Fruit fly (Drosophila melanogaster) whole organism, wandering third instar larva: Measurements from ENCODE around the gene CG17364.

ENCODE experiments used
- Abd-B ChIP-seq: fragments of >200 bp; optimal IDR thresholded peaks from 2 replicates; lab custom pipeline; 2017; ENCODE audit warnings: missing biosample characterization, missing genetic modification characterization
- CG32264 ChIP-seq: fragments of 200-800 bp; sonication (Bioruptor generic); optimal IDR thresholded peaks from 2 replicates; lab custom pipeline; 2016; ENCODE audit warnings: missing biosample characterization, missing genetic modification characterization
- CG9705 ChIP-seq: fragments of 200-800 bp; sonication (Bioruptor generic); optimal IDR thresholded peaks from 2 replicates; lab custom pipeline; 2018; ENCODE audit warnings: missing biosample characterization, mild to moderate bottlenecking, missing genetic modification characterization
- CrebA ChIP-seq: fragments of 200-800 bp; sonication (Bioruptor generic); optimal IDR thresholded peaks from 2 replicates; lab custom pipeline; 2016; ENCODE audit warnings: missing biosample characterization, mild to moderate bottlenecking, missing genetic modification characterization, borderline replicate concordance
- Dfd ChIP-seq: fragments of >200 bp; optimal IDR thresholded peaks from 2 replicates; lab custom pipeline; 2017; ENCODE audit warnings: missing biosample characterization, missing genetic modification characterization
- Dif ChIP-seq: fragments of 200-275, 200-300 bp; sonication (Bioruptor generic); optimal IDR thresholded peaks from 2 replicates; lab custom pipeline; 2018; ENCODE audit warnings: missing biosample characterization, missing genetic modification characterization; ENCODE audit not compliant: partially characterized antibody
- GATAd ChIP-seq: sonication (Bioruptor generic); optimal IDR thresholded peaks from 2 replicates; lab custom pipeline; 2016; ENCODE audit warnings: missing biosample characterization, missing genetic modification characterization
- HLH106 ChIP-seq: fragments of 200-800 bp; optimal IDR thresholded peaks from 3 replicates; lab custom pipeline; 2019; ENCODE audit warnings: missing biosample characterization, mild to moderate bottlenecking, missing genetic modification characterization, moderate library complexity
- Hnf4 ChIP-seq: fragments of 200-800 bp; sonication (Bioruptor generic); optimal IDR thresholded peaks from 2 replicates; lab custom pipeline; 2016; ENCODE audit warnings: missing biosample characterization, mild to moderate bottlenecking, missing genetic modification characterization
- Hr78 ChIP-seq: fragments of >200 bp; optimal IDR thresholded peaks from 2 replicates; lab custom pipeline; 2017; ENCODE audit warnings: missing biosample characterization, missing genetic modification characterization
- Hr83 ChIP-seq: fragments of 200-300 bp; sonication (Bioruptor generic); optimal IDR thresholded peaks from 2 replicates; lab custom pipeline; 2016; ENCODE audit warnings: missing biosample characterization, mild to moderate bottlenecking, missing genetic modification characterization, moderate library complexity; ENCODE audit not compliant: poor library complexity, severe bottlenecking
- Jra ChIP-seq: sonication (Bioruptor generic); optimal IDR thresholded peaks from 2 replicates; lab custom pipeline; 2016; ENCODE audit warnings: missing biosample characterization, missing genetic modification characterization
- Mio ChIP-seq: sonication (Bioruptor generic); optimal IDR thresholded peaks from 2 replicates; lab custom pipeline; 2016; ENCODE audit warnings: missing biosample characterization, missing genetic modification characterization
- Myc ChIP-seq: fragments of >200 bp; optimal IDR thresholded peaks from 2 replicates; lab custom pipeline; 2017
- N ChIP-seq: fragments of >200 bp; optimal IDR thresholded peaks from 2 replicates; lab custom pipeline; 2018; ENCODE audit warnings: missing biosample characterization, missing external identifiers, missing genetic modification characterization
- OdsH ChIP-seq: fragments of 200-800 bp; sonication (Bioruptor generic); optimal IDR thresholded peaks from 2 replicates; lab custom pipeline; 2016; ENCODE audit warnings: missing biosample characterization, mild to moderate bottlenecking, missing genetic modification characterization
- Rel ChIP-seq, 2 experiments: fragments of 200-800 bp; sonication (Bioruptor generic) in 1 of 2; optimal IDR thresholded peaks; 2 replicates in 1 of 2; 3 replicates in 1 of 2; lab custom pipeline; 2016 to 2019; ENCODE audit warnings: mild to moderate bottlenecking in 2 of 2, missing biosample characterization in 2 of 2, missing genetic modification characterization in 2 of 2, moderate library complexity in 1 of 2
- Sp1 ChIP-seq: fragments of 200-800 bp; sonication (Bioruptor generic); optimal IDR thresholded peaks from 3 replicates; lab custom pipeline; 2019; ENCODE audit warnings: missing biosample characterization, mild to moderate bottlenecking, missing genetic modification characterization, moderate library complexity
- Vsx2 ChIP-seq: fragments of 200-300, 225-300 bp; sonication (Bioruptor generic); optimal IDR thresholded peaks from 2 replicates; lab custom pipeline; 2018; ENCODE audit warnings: missing biosample characterization, missing genetic modification characterization; ENCODE audit not compliant: partially characterized antibody
- br ChIP-seq: fragments of 200-800 bp; sonication (Bioruptor generic); optimal IDR thresholded peaks from 2 replicates; lab custom pipeline; 2016; ENCODE audit warnings: missing biosample characterization, missing genetic modification characterization
- brk ChIP-seq: fragments of 200-800 bp; sonication (Bioruptor generic); optimal IDR thresholded peaks from 2 replicates; lab custom pipeline; 2016; ENCODE audit warnings: missing biosample characterization, mild to moderate bottlenecking, missing genetic modification characterization
- dl ChIP-seq, 2 experiments: fragments of 175-275, 200-275 bp in 1 of 2; fragments of 200-275 bp in 1 of 2; sonication (Bioruptor generic); optimal IDR thresholded peaks; lab custom pipeline; 2018; ENCODE audit warnings: mild to moderate bottlenecking in 2 of 2, missing biosample characterization in 2 of 2, missing genetic modification characterization in 2 of 2, moderate library complexity in 2 of 2; ENCODE audit not compliant: partially characterized antibody in 2 of 2, insufficient read depth in 1 of 2
- dmrt93B ChIP-seq: fragments of 200-800 bp; sonication (Bioruptor generic); optimal IDR thresholded peaks from 2 replicates; lab custom pipeline; 2018; ENCODE audit warnings: missing biosample characterization, mild to moderate bottlenecking, missing genetic modification characterization
- dsf ChIP-seq: sonication (Bioruptor generic); optimal IDR thresholded peaks from 2 replicates; lab custom pipeline; 2016; ENCODE audit warnings: missing biosample characterization, missing genetic modification characterization, borderline replicate concordance
- ey ChIP-seq: fragments of 200-800 bp; sonication (Bioruptor generic); optimal IDR thresholded peaks from 2 replicates; lab custom pipeline; 2016; ENCODE audit warnings: missing biosample characterization, missing genetic modification characterization
- foxo ChIP-seq, 2 experiments: fragments of 200-800 bp; sonication (Bioruptor generic); optimal IDR thresholded peaks; 2 replicates in 1 of 2; 3 replicates in 1 of 2; lab custom pipeline; 2016 to 2017; ENCODE audit warnings: missing biosample characterization in 2 of 2, missing genetic modification characterization in 2 of 2
- fru ChIP-seq: fragments of 200-800 bp; sonication (Bioruptor generic); optimal IDR thresholded peaks from 3 replicates; lab custom pipeline; 2016; ENCODE audit warnings: missing biosample characterization, mild to moderate bottlenecking, missing genetic modification characterization
- h ChIP-seq: fragments of 200-800 bp; sonication (Bioruptor generic); optimal IDR thresholded peaks from 3 replicates; lab custom pipeline; 2016; ENCODE audit warnings: missing biosample characterization, mild to moderate bottlenecking, missing genetic modification characterization
- jim ChIP-seq: fragments of 175-275, 200-325 bp; sonication (Bioruptor generic); optimal IDR thresholded peaks from 2 replicates; lab custom pipeline; 2016; ENCODE audit warnings: missing biosample characterization, mild to moderate bottlenecking, missing genetic modification characterization
- lola ChIP-seq: fragments of >200 bp; optimal IDR thresholded peaks from 2 replicates; lab custom pipeline; 2017; ENCODE audit warnings: missing biosample characterization, missing genetic modification characterization
- pan ChIP-seq: fragments of >200 bp; optimal IDR thresholded peaks from 2 replicates; lab custom pipeline; 2017
- psq ChIP-seq: fragments of 200-800 bp; sonication (Bioruptor generic); optimal IDR thresholded peaks from 3 replicates; lab custom pipeline; 2017; ENCODE audit warnings: missing biosample characterization, mild to moderate bottlenecking, missing genetic modification characterization, moderate library complexity
- rgr ChIP-seq: fragments of 200-800 bp; sonication (Bioruptor generic); optimal IDR thresholded peaks from 3 replicates; lab custom pipeline; 2016; ENCODE audit warnings: missing biosample characterization, mild to moderate bottlenecking, missing genetic modification characterization
- sage ChIP-seq: fragments of 200-800 bp; sonication (Bioruptor generic); optimal IDR thresholded peaks from 2 replicates; lab custom pipeline; 2016; ENCODE audit warnings: missing biosample characterization, mild to moderate bottlenecking, missing genetic modification characterization
- sv ChIP-seq: fragments of 200-800 bp; sonication (Bioruptor generic); optimal IDR thresholded peaks from 3 replicates; lab custom pipeline; 2016; ENCODE audit warnings: missing biosample characterization, missing genetic modification characterization
- tai ChIP-seq: sonication (Bioruptor generic); optimal IDR thresholded peaks from 2 replicates; lab custom pipeline; 2016; ENCODE audit warnings: missing biosample characterization, missing genetic modification characterization
- usp ChIP-seq: fragments of >200 bp; optimal IDR thresholded peaks from 2 replicates; lab custom pipeline; 2017; ENCODE audit warnings: missing biosample characterization, missing genetic modification characterization
- woc ChIP-seq: sonication (Bioruptor generic); optimal IDR thresholded peaks from 2 replicates; lab custom pipeline; 2016; ENCODE audit warnings: missing biosample characterization, mild to moderate bottlenecking, missing genetic modification characterization

The CG17364 gene

dm6 chr3L:13946003-13946402, 47.2 kb downstream of the CG17364 start:
- peak; percentile 50 for TF ChIP-seq brk (GFP tag; lab: Kevin White, UChicago)
- no peak for TF ChIP-seq dsf
- TF ChIP-seq h (GFP tag; lab: Kevin White, UChicago): peak; percentile 2
- TF ChIP-seq CrebA (GFP tag; lab: Kevin White, UChicago): peak; percentile 40
- TF ChIP-seq sage (GFP tag; lab: Kevin White, UChicago): peak; percentile 51
- TF ChIP-seq Sp1 (GFP tag; lab: Kevin White, UChicago): no peak
- TF ChIP-seq, all 38 proteins: peak for 4

- TF ChIP-seq Dif: peak; percentile 74
- peak in 1 of 2 experiments; percentile 41 for TF ChIP-seq dl (GFP tag; optimal IDR thresholded peaks at IDR 0.05; lab: Kevin White, UChicago; ENCODE audit: insufficient read depth in 1 of 2, partially characterized antibody in 2 of 2)
- TF ChIP-seq Hr83 (GFP tag; lab: Kevin White, UChicago): no peak
- TF ChIP-seq Rel (GFP tag; optimal IDR thresholded peaks at IDR 0.05; lab: Kevin White, UChicago): no peak
- peak; percentile 94 for TF ChIP-seq Rel (tag; optimal IDR thresholded peaks at IDR 0.05; lab: Kevin White, UChicago)
- TF ChIP-seq fru (GFP tag; lab: Kevin White, UChicago): no peak
Observed at dm6 chr3L:13939151-13939499, 54.1 kb downstream of the CG17364 start, which contains the start of gene CG32137. CG32137 (plus strand) TSS chr3L:13939250.

- TF ChIP-seq GATAd (GFP tag; lab: Kevin White, UChicago) (peak; percentile 65), dl (GFP tag; optimal IDR thresholded peaks at IDR 0.05; lab: Kevin White, UChicago; ENCODE audit: insufficient read depth in 1 of 2, partially characterized antibody in 2 of 2) (peak in 1 of 2 experiments; percentile 51), brk (GFP tag; lab: Kevin White, UChicago) (peak; percentile 41), woc (peak; percentile 93), Mio (GFP tag; lab: Kevin White, UChicago) (peak; percentile 42), Myc (lab: Kevin White, UChicago) (no peak), Abd-B (GFP tag; lab: Kevin White, UChicago) (no peak), lola (no peak), rgr (GFP tag; lab: Kevin White, UChicago) (peak; percentile 82), dsf (peak; percentile 40), h (GFP tag; lab: Kevin White, UChicago) (peak; percentile 92), psq (GFP tag; lab: Kevin White, UChicago) (peak; percentile 91), HLH106 (peak; percentile 93), fru (GFP tag; lab: Kevin White, UChicago) (peak; percentile 93), Hr83 (GFP tag; lab: Kevin White, UChicago) (peak; percentile 64), N (no peak), br (GFP tag; lab: Kevin White, UChicago) (peak; percentile 93), usp (no peak), CG32264 (GFP tag; lab: Kevin White, UChicago) (no peak), Jra (GFP tag; lab: Kevin White, UChicago) (peak; percentile 58), Dif (peak; percentile 71), pan (lab: Kevin White, UChicago) (no peak), Vsx2 (GFP tag; lab: Kevin White, UChicago) (no peak), Dfd (GFP tag; lab: Kevin White, UChicago) (no peak), Hr78 (GFP tag; lab: Kevin White, UChicago) (no peak), sage (GFP tag; lab: Kevin White, UChicago) (peak; percentile 62), jim (GFP tag; lab: Kevin White, UChicago) (no peak), Rel (GFP tag; optimal IDR thresholded peaks at IDR 0.05; lab: Kevin White, UChicago) (no peak), Rel (tag; optimal IDR thresholded peaks at IDR 0.05; lab: Kevin White, UChicago) (no peak), dmrt93B (peak; percentile 93), CG9705 (GFP tag; lab: Kevin White, UChicago) (peak; percentile 92), CrebA (GFP tag; lab: Kevin White, UChicago) (no peak), OdsH (GFP tag; lab: Kevin White, UChicago) (peak; percentile 89), Hnf4 (GFP tag; lab: Kevin White, UChicago) (peak; percentile 72), tai (GFP tag; lab: Kevin White, UChicago) (no peak), Sp1 (GFP tag; lab: Kevin White, UChicago) (peak; percentile 96), sv (peak; percentile 90), foxo (GFP tag; optimal IDR thresholded peaks at IDR 0.05; lab: Kevin White, UChicago) (peak; percentile 31 to 92), ey (GFP tag; lab: Kevin White, UChicago) (peak; percentile 94)
- TF ChIP-seq, all 38 proteins: peak for 24
Observed at dm6 chr3L:13938470-13939150, 54.6 kb downstream of the CG17364 start.
